Worm (Caenorhabditis elegans): ENCODE measurements around the gene R160.13.

DNA sequence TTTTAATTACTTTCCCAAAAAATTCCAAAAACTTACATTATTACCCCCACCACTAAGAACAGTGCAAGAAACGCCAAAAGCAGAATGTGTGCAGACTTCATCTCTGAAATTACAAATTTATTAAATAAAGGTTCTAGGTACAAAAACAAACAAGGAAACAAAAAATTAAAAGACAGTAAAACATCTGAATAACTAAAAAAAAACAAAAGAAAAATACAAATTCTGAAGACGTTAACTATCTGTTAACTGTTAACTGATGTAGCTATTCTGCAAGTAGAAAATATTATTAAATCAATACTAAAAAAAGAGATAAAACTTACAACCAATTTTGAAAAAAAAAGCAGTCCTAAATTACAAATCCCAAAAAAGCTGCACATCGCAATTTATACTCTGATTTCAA, at the start of gene R160.13:
- TF ChIP-seq dmd-4 (tag; optimal IDR thresholded peaks at IDR 0.05) (no peak), unc-62 (GFP tag; optimal IDR thresholded peaks at IDR 0.05) (no peak), elt-1 (tag; optimal IDR thresholded peaks at IDR 0.05) (no peak), lin-11 (tag; optimal IDR thresholded peaks at IDR 0.05) (no peak), mab-5 (tag; optimal IDR thresholded peaks at IDR 0.05) (no peak), elt-3 (tag; optimal IDR thresholded peaks at IDR 0.05) (no peak), ZK546.5 (tag; optimal IDR thresholded peaks at IDR 0.05) (no peak), ceh-82 (tag; optimal IDR thresholded peaks at IDR 0.05) (no peak), snpc-4 (tag; optimal IDR thresholded peaks at IDR 0.05) (no peak), nhr-237 (tag; optimal IDR thresholded peaks at IDR 0.05) (no peak), ama-1 (optimal IDR thresholded peaks at IDR 0.05) (no peak), sma-9 (GFP tag; optimal IDR thresholded peaks at IDR 0.05) (no peak), sma-9 (tag; optimal IDR thresholded peaks at IDR 0.05) (no peak), aly-2 (tag; optimal IDR thresholded peaks at IDR 0.05) (no peak), gmeb-1 (tag; optimal IDR thresholded peaks at IDR 0.05) (no peak)

Data from whole organism, L2 larva.